Worm (Caenorhabditis elegans) whole organism, midembryonic: Measurements from ENCODE around the gene F32H5.3.

Experiments used
- flt-1 ChIP-seq: fragments of 200-800 bp; sonication (Bioruptor generic); IDR thresholded peaks from 2 replicates; pipeline ENCODE4 v1.3.6; 2022; ENCODE audit warnings: missing genetic modification characterization, missing compliant biosample characterization
- med-1 ChIP-seq: sonication (generic microtip); optimal IDR thresholded peaks from 2 replicates; lab custom pipeline; 2017; ENCODE audit warnings: missing genetic modification characterization, mild to moderate bottlenecking, missing compliant biosample characterization, antibody characterized with exemption, missing genetic modification reagents; ENCODE audit not compliant: insufficient read depth
- ref-1 ChIP-seq: fragments of 200-800 bp; sonication (Bioruptor generic); conservative IDR thresholded peaks from 2 replicates; pipeline ENCODE4 v1.3.6; 2022; ENCODE audit warnings: missing genetic modification reagents, missing genetic modification characterization, missing compliant biosample characterization

- TF ChIP-seq ref-1 (GFP tag; lab: Robert Waterston, UW) (no peak), flt-1 (no peak), med-1 (GFP tag; lab: Kevin White, UChicago) (no peak)
Measured at ce11 chrV:13360254-13360653, 1.1 kb downstream of the F32H5.3 start, which contains the start of gene F32H5.4.
